Fruit fly (Drosophila melanogaster) whole organism, embryonic: Measurements from ENCODE around the gene mino.

Experiments
- Abd-B ChIP-seq: fragments of 200-800 bp; sonication (Bioruptor generic); optimal IDR thresholded peaks from 2 replicates; lab custom pipeline; 2018; ENCODE audit warnings: missing biosample characterization, mild to moderate bottlenecking, missing genetic modification characterization, moderate library complexity
- Ada2b ChIP-seq: fragments of 200-800 bp; sonication (Bioruptor generic); IDR thresholded peaks from 2 replicates; pipeline ENCODE4 v1.3.6; 2022; ENCODE audit warnings: missing biosample characterization, missing genetic modification characterization
- Antp ChIP-seq: fragments of 200-800 bp; sonication (Bioruptor generic); optimal IDR thresholded peaks from 3 replicates; lab custom pipeline; 2016; ENCODE audit warnings: missing biosample characterization, missing genetic modification characterization
- BtbVII ChIP-seq: fragments of 200-800 bp; sonication (Bioruptor generic); optimal IDR thresholded peaks from 3 replicates; lab custom pipeline; 2017; ENCODE audit warnings: missing biosample characterization, mild to moderate bottlenecking, missing genetic modification characterization
- CG12236 ChIP-seq: fragments of 200-800 bp; sonication (Bioruptor generic); optimal IDR thresholded peaks from 2 replicates; lab custom pipeline; 2016; ENCODE audit warnings: missing biosample characterization, missing genetic modification characterization
- CG13624 ChIP-seq: fragments of 200-800 bp; sonication (Bioruptor generic); optimal IDR thresholded peaks from 2 replicates; lab custom pipeline; 2016; ENCODE audit warnings: missing biosample characterization, missing genetic modification characterization
- CG13894 ChIP-seq: fragments of 200-800 bp; sonication (Bioruptor generic); optimal IDR thresholded peaks from 3 replicates; lab custom pipeline; 2018; ENCODE audit warnings: missing biosample characterization, mild to moderate bottlenecking, missing genetic modification characterization, moderate library complexity
- CG14014 ChIP-seq: fragments of 200-800 bp; sonication (Bioruptor generic); IDR thresholded peaks from 2 replicates; pipeline ENCODE4 v1.3.6; 2022; ENCODE audit warnings: missing biosample characterization, missing genetic modification characterization
- CG14667 ChIP-seq: fragments of 200-800 bp; sonication (Bioruptor generic); IDR thresholded peaks from 2 replicates; pipeline ENCODE4 v1.3.6; 2022; ENCODE audit warnings: missing biosample characterization, missing genetic modification characterization
- CG1832 ChIP-seq: fragments of 200-800 bp; sonication (Bioruptor generic); optimal IDR thresholded peaks from 2 replicates; lab custom pipeline; 2017; ENCODE audit warnings: missing biosample characterization, mild to moderate bottlenecking, missing genetic modification characterization, inconsistent platforms
- CG2202 ChIP-seq: fragments of 200-800 bp; sonication (Bioruptor generic); optimal IDR thresholded peaks from 2 replicates; lab custom pipeline; 2018; ENCODE audit warnings: missing biosample characterization, mild to moderate bottlenecking, missing genetic modification characterization
- CG32772 ChIP-seq: fragments of 200-800 bp; sonication (Bioruptor generic); IDR thresholded peaks from 2 replicates; pipeline ENCODE4 v1.3.6; 2022; ENCODE audit warnings: missing biosample characterization, missing genetic modification characterization
- CG43689 ChIP-seq: fragments of 200-800 bp; sonication (Bioruptor generic); IDR thresholded peaks from 2 replicates; pipeline ENCODE4 v1.3.6; 2022; ENCODE audit warnings: missing biosample characterization, missing genetic modification characterization
- CG4707 ChIP-seq: fragments of 200-800 bp; sonication (Bioruptor generic); optimal IDR thresholded peaks from 2 replicates; lab custom pipeline; 2018; ENCODE audit warnings: missing biosample characterization, mild to moderate bottlenecking, missing genetic modification characterization, moderate library complexity
- CG7928 ChIP-seq: fragments of 200-800 bp; sonication (Bioruptor generic); optimal IDR thresholded peaks from 2 replicates; lab custom pipeline; 2017; ENCODE audit warnings: missing biosample characterization, mild to moderate bottlenecking, missing genetic modification characterization
- CG8290 ChIP-seq, 3 experiments: fragments of 200-800 bp; sonication (Bioruptor generic); optimal IDR thresholded peaks; 2 replicates each; lab custom pipeline; 2016 to 2019; ENCODE audit warnings: missing biosample characterization in 3 of 3, missing genetic modification characterization in 3 of 3, mild to moderate bottlenecking in 2 of 3, moderate library complexity in 1 of 3
- CG8924 ChIP-seq: fragments of 200-800 bp; optimal IDR thresholded peaks from 3 replicates; lab custom pipeline; 2019; ENCODE audit warnings: missing biosample characterization, mild to moderate bottlenecking, missing genetic modification characterization, moderate library complexity
- CG9727 ChIP-seq: fragments of 200-800 bp; sonication (Bioruptor generic); optimal IDR thresholded peaks from 3 replicates; lab custom pipeline; 2017; ENCODE audit warnings: missing biosample characterization, mild to moderate bottlenecking, missing genetic modification characterization
- Dad ChIP-seq: fragments of 200-800 bp; sonication (Bioruptor generic); optimal IDR thresholded peaks from 3 replicates; lab custom pipeline; 2016; ENCODE audit warnings: missing biosample characterization, missing genetic modification characterization
- Dll ChIP-seq: fragments of 200-800 bp; sonication (Bioruptor generic); IDR thresholded peaks from 4 replicates; pipeline ENCODE4 v1.3.6; 2022; ENCODE audit warnings: missing biosample characterization, missing genetic modification characterization; ENCODE audit not compliant: partially characterized antibody
- Elba2 ChIP-seq: fragments of 200-800 bp; sonication (Bioruptor generic); optimal IDR thresholded peaks from 3 replicates; lab custom pipeline; 2016; ENCODE audit warnings: missing biosample characterization, missing genetic modification characterization
- HLH3B ChIP-seq: fragments of 200-800 bp; sonication (Bioruptor generic); IDR thresholded peaks from 2 replicates; pipeline ENCODE4 v1.3.6; 2022; ENCODE audit warnings: missing biosample characterization, missing genetic modification characterization
- Hr3 ChIP-seq: fragments of 200-800 bp; sonication (Bioruptor generic); optimal IDR thresholded peaks from 3 replicates; lab custom pipeline; 2016; ENCODE audit warnings: missing biosample characterization, missing genetic modification characterization
- NC2α ChIP-seq: fragments of 200-800 bp; sonication (Bioruptor generic); optimal IDR thresholded peaks from 2 replicates; lab custom pipeline; 2016; ENCODE audit warnings: missing biosample characterization, missing genetic modification characterization
- NFAT ChIP-seq: fragments of 200-800 bp; sonication (Bioruptor generic); IDR thresholded peaks from 2 replicates; pipeline ENCODE4 v1.3.6; 2022; ENCODE audit warnings: missing biosample characterization, missing genetic modification characterization
- Poxn ChIP-seq: fragments of 200-800 bp; sonication (Bioruptor generic); IDR thresholded peaks from 2 replicates; pipeline ENCODE4 v1.3.6; 2022; ENCODE audit warnings: missing biosample characterization, missing genetic modification characterization
- Rfx ChIP-seq: fragments of 200-800 bp; sonication (Bioruptor generic); IDR thresholded peaks from 2 replicates; pipeline ENCODE4 v1.3.6; 2022; ENCODE audit warnings: missing biosample characterization, missing genetic modification characterization
- ase ChIP-seq: fragments of 200-800 bp; sonication (Bioruptor generic); IDR thresholded peaks from 3 replicates; pipeline ENCODE4 v1.3.6; 2022; ENCODE audit warnings: missing biosample characterization, missing genetic modification characterization
- bab2 ChIP-seq: fragments of 200-800 bp; sonication (Bioruptor generic); optimal IDR thresholded peaks from 2 replicates; lab custom pipeline; 2016; ENCODE audit warnings: missing biosample characterization, missing genetic modification characterization
- br ChIP-seq: fragments of >200 bp; optimal IDR thresholded peaks from 2 replicates; lab custom pipeline; 2017
- chinmo ChIP-seq: fragments of 200-800 bp; sonication (Bioruptor generic); IDR thresholded peaks from 4 replicates; pipeline ENCODE4 v1.3.6; 2022; ENCODE audit warnings: missing biosample characterization, missing genetic modification characterization; ENCODE audit not compliant: partially characterized antibody
- ci ChIP-seq: fragments of 200-800 bp; sonication (Bioruptor generic); IDR thresholded peaks from 3 replicates; pipeline ENCODE4 v1.3.6; 2022; ENCODE audit warnings: missing biosample characterization, missing genetic modification characterization
- dmrt11E ChIP-seq: fragments of 200-800 bp; sonication (Bioruptor generic); optimal IDR thresholded peaks from 3 replicates; lab custom pipeline; 2018; ENCODE audit warnings: missing biosample characterization, mild to moderate bottlenecking, missing genetic modification characterization, moderate library complexity
- ems ChIP-seq: fragments of 200-800 bp; sonication (Bioruptor generic); optimal IDR thresholded peaks from 3 replicates; lab custom pipeline; 2016; ENCODE audit warnings: missing biosample characterization, missing genetic modification characterization
- fu2 ChIP-seq: fragments of 200-800 bp; sonication (Bioruptor generic); optimal IDR thresholded peaks from 2 replicates; lab custom pipeline; 2016; ENCODE audit warnings: missing biosample characterization, missing genetic modification characterization
- hth ChIP-seq: fragments of >200 bp; optimal IDR thresholded peaks from 2 replicates; lab custom pipeline; 2017; ENCODE audit warnings: inconsistent platforms
- nau ChIP-seq: fragments of 200-800 bp; sonication (Bioruptor generic); optimal IDR thresholded peaks from 3 replicates; lab custom pipeline; 2017; ENCODE audit warnings: missing biosample characterization, mild to moderate bottlenecking, missing genetic modification characterization, missing genetic modification reagents
- pita ChIP-seq: fragments of 200-800 bp; sonication (Bioruptor generic); optimal IDR thresholded peaks from 2 replicates; lab custom pipeline; 2017; ENCODE audit warnings: missing biosample characterization, mild to moderate bottlenecking, missing genetic modification characterization
- sens ChIP-seq: fragments of 200-800 bp; sonication (Bioruptor generic); peaks from one replicate; lab custom pipeline; 2016; ENCODE audit warnings: missing biosample characterization, missing genetic modification characterization
- sug ChIP-seq: fragments of 200-800 bp; optimal IDR thresholded peaks from 2 replicates; lab custom pipeline; 2019; ENCODE audit warnings: missing biosample characterization, mild to moderate bottlenecking, missing genetic modification characterization, moderate library complexity
- toy ChIP-seq: fragments of 200-800 bp; sonication (Bioruptor generic); IDR thresholded peaks from 2 replicates; pipeline ENCODE4 v1.3.6; 2022; ENCODE audit warnings: missing biosample characterization, missing genetic modification characterization
- trh ChIP-seq: fragments of 200-800 bp; sonication (Bioruptor generic); optimal IDR thresholded peaks from 2 replicates; lab custom pipeline; 2016; ENCODE audit warnings: missing biosample characterization, missing genetic modification characterization
- vvl ChIP-seq: fragments of 200-800 bp; sonication (Bioruptor generic); IDR thresholded peaks from 2 replicates; pipeline ENCODE4 v1.3.6; 2022; ENCODE audit warnings: missing biosample characterization, missing genetic modification characterization
- z ChIP-seq: fragments of 200-800 bp; sonication (Bioruptor generic); IDR thresholded peaks from 3 replicates; pipeline ENCODE4 v1.3.6; 2022; ENCODE audit warnings: missing biosample characterization, missing genetic modification characterization
- zfh1 ChIP-seq: fragments of 200-800 bp; sonication (Bioruptor generic); IDR thresholded peaks from 3 replicates; pipeline ENCODE4 v1.3.6; 2022; ENCODE audit warnings: missing biosample characterization, missing genetic modification characterization

The mino gene

dm6 chr3R:27937752-27938694, 13.0 kb downstream of the mino start, which contains the start of the genes NSD and BOD1 (continued):
- TF ChIP-seq toy (no peak), Dll (GFP tag; lab: Robert Waterston, UW) (peak; percentile 76), sens (GFP tag; lab: Kevin White, UChicago) (peak; percentile 76), CG32772 (GFP tag; lab: Robert Waterston, UW) (peak; percentile 77)
- TF ChIP-seq, all 482 proteins: peak for 250

DNA sequence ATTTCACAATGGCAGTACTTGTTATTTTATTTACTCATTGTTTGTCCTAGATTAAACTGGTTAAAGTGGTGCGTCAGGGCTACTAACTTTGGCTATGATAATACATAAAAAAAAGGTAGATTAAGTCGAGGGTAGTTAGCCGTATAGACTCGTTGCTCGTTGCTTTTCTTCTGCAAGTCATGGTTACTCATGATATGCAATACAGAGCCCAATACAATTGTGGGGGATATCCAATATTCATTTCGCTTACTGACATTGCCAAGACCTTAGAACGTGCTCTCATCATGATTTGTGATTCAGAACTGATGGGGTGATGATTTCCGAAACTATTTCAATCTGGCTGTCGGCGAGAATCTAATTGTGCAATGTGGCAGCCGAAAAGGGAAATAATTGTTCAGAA, 20.4 kb downstream of the mino start:
- TF ChIP-seq Antp (GFP tag; lab: Kevin White, UChicago): no peak
- TF ChIP-seq zfh1 (GFP tag; lab: Robert Waterston, UW): no peak
- peak; percentile 23 for TF ChIP-seq sens (GFP tag; lab: Kevin White, UChicago)
- TF ChIP-seq HLH3B: no peak
- TF ChIP-seq dmrt11E (tag; lab: Kevin White, UChicago): no peak
- no peak for TF ChIP-seq trh (GFP tag; lab: Kevin White, UChicago)
- no peak for TF ChIP-seq z (GFP tag; lab: Robert Waterston, UW)
- no peak for TF ChIP-seq CG2202 (tag; lab: Kevin White, UChicago)
- TF ChIP-seq NC2α: no peak
- TF ChIP-seq, all 482 proteins: peak for 1

DNA sequence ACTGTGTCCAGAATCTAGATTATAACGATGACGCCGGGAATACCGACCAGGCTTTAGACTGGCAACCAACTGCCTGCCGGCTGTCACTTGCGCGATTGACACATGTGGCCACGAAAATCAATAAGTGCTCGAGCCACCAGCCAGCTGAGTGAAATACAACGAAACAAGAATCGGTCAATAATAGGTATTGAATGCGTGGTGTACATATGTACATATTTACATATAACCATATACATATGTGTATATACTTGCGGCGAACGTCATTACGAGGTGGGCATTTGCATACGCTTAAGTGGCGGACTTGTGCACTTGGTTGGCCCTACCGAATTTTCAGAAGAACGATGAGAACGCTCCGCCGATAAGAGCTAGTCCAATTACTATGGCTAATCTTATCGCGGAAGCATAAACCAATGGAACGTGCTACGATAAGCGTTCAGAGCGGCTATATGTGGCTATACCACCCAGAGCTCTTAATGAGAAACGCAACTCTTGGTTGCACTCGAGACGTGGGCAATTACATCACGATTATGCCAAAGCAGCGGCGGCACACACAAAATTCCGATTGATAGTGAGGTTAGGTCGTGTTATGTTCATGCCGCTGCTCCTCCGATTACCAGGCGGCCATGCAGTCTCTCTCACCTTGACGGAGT, 21.7 kb downstream of the mino start:
- no peak for TF ChIP-seq Antp (GFP tag; lab: Kevin White, UChicago)
- no peak for TF ChIP-seq CG1832 (GFP tag; lab: Kevin White, UChicago)
- TF ChIP-seq ems (GFP tag; lab: Kevin White, UChicago): no peak
- TF ChIP-seq NFAT (GFP tag; lab: Robert Waterston, UW): no peak
- TF ChIP-seq CG12236: no peak
- TF ChIP-seq CG7928 (GFP tag; lab: Kevin White, UChicago): no peak
- TF ChIP-seq CG14014 (GFP tag; lab: Robert Waterston, UW): no peak; the same call in 1 of the 2 replicates
- 0 out of 3 replicates have a peak, but pooled peaks have one; percentile 49 for TF ChIP-seq ci
- TF ChIP-seq Dad (GFP tag; lab: Kevin White, UChicago): no peak
- no peak for TF ChIP-seq Ada2b (GFP tag; lab: Robert Waterston, UW)
- TF ChIP-seq CG13624: no peak
- TF ChIP-seq br: no peak
- TF ChIP-seq sug (tag; lab: Kevin White, UChicago): peak; percentile 91
- TF ChIP-seq CG13894 (tag; lab: Kevin White, UChicago): no peak
- no peak for TF ChIP-seq ase (GFP tag; lab: Robert Waterston, UW)
- TF ChIP-seq pita (GFP tag; lab: Kevin White, UChicago): no peak
- no peak for TF ChIP-seq BtbVII
- TF ChIP-seq fu2: no peak
- TF ChIP-seq CG8290 (GFP tag; optimal IDR thresholded peaks at IDR 0.05; lab: Kevin White, UChicago): no peak
- TF ChIP-seq CG8290 (tag; optimal IDR thresholded peaks at IDR 0.05; lab: Kevin White, UChicago): peak; percentile 35 to 44
- TF ChIP-seq hth (lab: Kevin White, UChicago): no peak
- TF ChIP-seq CG8924 (tag; lab: Kevin White, UChicago): no peak
- no peak for TF ChIP-seq vvl (GFP tag; lab: Robert Waterston, UW)
- TF ChIP-seq chinmo: 0 out of 4 replicates have a peak, but pooled peaks have one; percentile 7
- TF ChIP-seq CG43689 (GFP tag; lab: Robert Waterston, UW): no peak
- no peak for TF ChIP-seq nau (GFP tag; lab: Kevin White, UChicago)
- no peak for TF ChIP-seq CG9727 (GFP tag; lab: Kevin White, UChicago)
- TF ChIP-seq CG14667 (GFP tag; lab: Robert Waterston, UW): no peak
- TF ChIP-seq CG4707 (GFP tag; lab: Kevin White, UChicago): no peak
- peak; percentile 8 for TF ChIP-seq dmrt11E (tag; lab: Kevin White, UChicago)
- no peak for TF ChIP-seq Abd-B (GFP tag; lab: Kevin White, UChicago)
- TF ChIP-seq Hr3 (GFP tag; lab: Kevin White, UChicago): no peak
- TF ChIP-seq Elba2 (GFP tag; lab: Kevin White, UChicago): no peak
- TF ChIP-seq bab2: no peak
- TF ChIP-seq Rfx: 0 out of 2 replicates have a peak, but pooled peaks have one; percentile 32
- TF ChIP-seq Poxn (GFP tag; lab: Robert Waterston, UW): no peak
